Worm (Caenorhabditis elegans): Measurements from ENCODE around the gene cht-2.

DNA sequence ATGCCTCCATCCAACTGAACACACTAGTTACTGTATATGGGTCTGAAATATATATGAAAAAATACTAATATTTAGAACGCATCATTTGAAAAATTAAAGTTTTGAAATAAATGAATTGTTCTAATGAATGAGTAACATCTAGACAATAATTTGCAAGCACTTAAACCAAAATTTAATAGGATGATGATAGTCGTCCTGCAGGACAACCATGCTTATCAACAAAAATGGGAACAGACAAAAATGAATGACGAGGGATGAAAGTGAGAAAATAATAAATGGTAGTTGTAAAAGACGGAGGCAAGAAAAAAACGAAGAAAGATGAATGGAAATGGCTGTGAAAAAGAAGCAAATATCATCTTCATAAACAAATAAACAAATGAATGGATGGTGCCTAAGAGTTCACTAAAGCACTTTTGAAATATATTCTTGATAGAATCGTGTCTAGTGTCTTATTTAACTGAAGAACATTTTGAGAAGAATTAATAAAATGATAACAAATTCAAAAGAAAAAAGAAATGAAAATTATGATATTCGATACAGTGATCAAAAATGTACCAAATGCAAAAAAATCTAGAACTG lies 10.5 kb downstream of the cht-2 start, which contains the start of gene gldi-7:
- no peak for TF ChIP-seq tab-1 (GFP tag; IDR thresholded peaks at IDR 0.05)
- no peak for TF ChIP-seq ztf-29 (GFP tag; IDR thresholded peaks at IDR 0.05)
- no peak for TF ChIP-seq flt-1 (GFP tag; IDR thresholded peaks at IDR 0.05)
- TF ChIP-seq med-1 (GFP tag; optimal IDR thresholded peaks at IDR 0.05; ENCODE audit: insufficient read depth): no peak

Measured in whole organism, midembryonic.